Worm (Caenorhabditis elegans): ENCODE data around the gene srd-20.

The srd-20 gene

DNA sequence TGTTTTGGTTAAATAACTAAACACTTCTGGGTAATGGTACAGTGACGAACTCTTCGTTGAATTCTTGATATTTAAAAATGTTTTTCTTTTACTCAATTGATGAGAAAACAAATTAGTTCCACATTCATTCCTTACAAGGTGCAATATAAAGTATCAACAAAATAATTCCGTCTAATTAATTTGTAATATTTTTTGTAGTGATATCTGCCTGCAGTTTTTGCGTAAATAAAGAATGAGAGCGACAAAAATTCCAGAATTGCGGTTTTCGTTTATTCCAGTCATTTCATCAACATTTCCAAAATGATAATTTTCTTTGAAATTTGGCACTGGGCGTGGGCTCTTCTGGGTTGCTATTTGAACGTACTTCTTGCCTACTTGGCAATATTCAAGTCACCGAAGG is at the start of gene srd-20:
TSS of gene srd-20 (plus strand) at position 301 of the 400 bp plus-strand sequence.
- TF ChIP-seq aly-1 (tag; optimal IDR thresholded peaks at IDR 0.05) (no peak), tbx-11 (GFP tag; IDR thresholded peaks at IDR 0.05) (no peak), F13C5.2 (tag; optimal IDR thresholded peaks at IDR 0.05) (no peak), ceh-36 (tag; optimal IDR thresholded peaks at IDR 0.05) (no peak), hmbx-1 (tag; optimal IDR thresholded peaks at IDR 0.05) (no peak), sea-1 (GFP tag; conservative IDR thresholded peaks at IDR 0.05) (no peak), flt-1 (GFP tag; IDR thresholded peaks at IDR 0.05) (no peak), hnd-1 (tag; optimal IDR thresholded peaks at IDR 0.05) (no peak), scrt-1 (GFP tag; IDR thresholded peaks at IDR 0.05) (no peak), ceh-13 (GFP tag; optimal IDR thresholded peaks at IDR 0.05) (no peak), hmg-4 (GFP tag; optimal IDR thresholded peaks at IDR 0.05) (no peak)

DNA sequence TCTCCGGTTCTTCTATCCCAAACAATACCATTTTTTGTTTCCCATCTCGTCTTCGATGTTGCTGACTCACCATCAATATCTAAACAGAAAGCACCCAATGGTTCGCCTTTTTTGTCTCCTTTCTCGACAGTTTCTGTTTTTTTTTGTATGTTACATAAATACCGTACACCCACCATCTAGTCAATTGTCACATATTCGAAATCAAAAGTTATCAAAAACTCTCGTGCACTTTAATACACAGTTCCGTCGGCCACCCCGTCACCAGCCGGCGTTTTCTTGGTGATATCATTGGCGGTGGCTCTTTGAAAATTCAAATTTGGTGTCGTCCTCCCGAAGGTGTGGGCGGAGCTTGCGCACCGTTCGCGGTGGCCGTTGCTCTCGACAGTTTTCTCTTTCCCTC is 47.5 kb upstream of the srd-20 start:
- TF ChIP-seq ets-7 (tag; optimal IDR thresholded peaks at IDR 0.05) (no peak), scrt-1 (GFP tag; IDR thresholded peaks at IDR 0.05) (no peak), tra-4 (tag; optimal IDR thresholded peaks at IDR 0.05) (no peak), ceh-36 (tag; optimal IDR thresholded peaks at IDR 0.05) (no peak), pes-1 (GFP tag; IDR thresholded peaks at IDR 0.05) (no peak), F13C5.2 (tag; optimal IDR thresholded peaks at IDR 0.05) (no peak), aly-1 (tag; optimal IDR thresholded peaks at IDR 0.05) (no peak), tbx-11 (GFP tag; IDR thresholded peaks at IDR 0.05) (no peak), hmg-4 (GFP tag; optimal IDR thresholded peaks at IDR 0.05) (no peak), ceh-13 (GFP tag; optimal IDR thresholded peaks at IDR 0.05) (no peak), hmbx-1 (tag; optimal IDR thresholded peaks at IDR 0.05) (no peak), B0310.2 (tag; optimal IDR thresholded peaks at IDR 0.05) (no peak), flt-1 (GFP tag; IDR thresholded peaks at IDR 0.05) (no peak), tbx-37 (GFP tag; conservative IDR thresholded peaks at IDR 0.05) (no peak), hnd-1 (tag; optimal IDR thresholded peaks at IDR 0.05) (no peak), sea-1 (GFP tag; conservative IDR thresholded peaks at IDR 0.05) (no peak)

DNA sequence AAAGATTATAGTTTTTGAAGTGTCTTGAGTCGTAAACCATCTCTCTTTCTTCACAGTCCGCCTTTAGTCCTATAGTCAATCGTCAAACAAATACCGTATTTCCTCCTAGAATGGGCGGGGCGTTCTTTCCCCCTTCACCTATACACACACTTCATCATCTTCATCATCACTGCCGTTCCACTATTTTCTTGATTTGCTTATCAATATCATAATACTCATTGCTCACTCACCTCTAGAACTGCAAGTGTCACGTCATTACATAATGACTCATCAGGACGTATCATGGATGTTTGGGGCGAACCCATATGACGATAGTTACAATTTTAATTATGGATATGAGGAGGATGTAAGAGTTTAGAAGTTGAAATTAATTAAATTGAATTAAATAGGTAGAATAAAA is 44.7 kb upstream of the srd-20 start:
- TF ChIP-seq tbx-11 (GFP tag; IDR thresholded peaks at IDR 0.05) (no peak), ama-1 (optimal IDR thresholded peaks at IDR 0.05) (no peak), ceh-36 (tag; optimal IDR thresholded peaks at IDR 0.05) (no peak), hmbx-1 (tag; optimal IDR thresholded peaks at IDR 0.05) (no peak), hnd-1 (tag; optimal IDR thresholded peaks at IDR 0.05) (no peak), ceh-13 (GFP tag; optimal IDR thresholded peaks at IDR 0.05) (no peak), B0310.2 (tag; optimal IDR thresholded peaks at IDR 0.05) (no peak), hmg-4 (GFP tag; optimal IDR thresholded peaks at IDR 0.05) (no peak), flt-1 (GFP tag; IDR thresholded peaks at IDR 0.05) (no peak), F13C5.2 (tag; optimal IDR thresholded peaks at IDR 0.05) (no peak), ets-7 (tag; optimal IDR thresholded peaks at IDR 0.05) (no peak), scrt-1 (GFP tag; IDR thresholded peaks at IDR 0.05) (no peak), sea-1 (GFP tag; conservative IDR thresholded peaks at IDR 0.05) (no peak)

DNA sequence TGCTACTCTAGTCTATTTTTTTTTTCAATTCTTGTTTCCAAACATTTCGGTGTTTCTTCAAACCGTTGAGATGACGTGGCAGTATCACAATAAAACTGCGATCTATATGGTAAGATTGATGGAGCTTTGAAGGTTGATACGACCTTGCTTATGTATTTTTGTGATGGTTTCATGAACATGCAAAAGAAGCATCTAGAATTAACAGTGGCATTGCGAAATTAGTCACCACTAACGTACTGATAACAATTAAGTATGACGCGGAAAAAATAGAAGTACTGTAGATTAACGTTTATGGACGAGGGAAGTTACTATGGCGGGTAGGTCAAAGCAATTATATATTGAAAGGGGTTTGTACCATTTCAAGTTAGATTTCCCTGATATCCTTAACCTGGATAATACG is 43.0 kb upstream of the srd-20 start:
- TF ChIP-seq ama-1 (optimal IDR thresholded peaks at IDR 0.05) (no peak), flt-1 (GFP tag; IDR thresholded peaks at IDR 0.05) (no peak), hnd-1 (tag; optimal IDR thresholded peaks at IDR 0.05) (no peak), ceh-36 (tag; optimal IDR thresholded peaks at IDR 0.05) (no peak), scrt-1 (GFP tag; IDR thresholded peaks at IDR 0.05) (no peak), F13C5.2 (tag; optimal IDR thresholded peaks at IDR 0.05) (no peak), sea-1 (GFP tag; conservative IDR thresholded peaks at IDR 0.05) (no peak), ets-7 (tag; optimal IDR thresholded peaks at IDR 0.05) (no peak), pes-1 (GFP tag; IDR thresholded peaks at IDR 0.05) (no peak), tra-4 (tag; optimal IDR thresholded peaks at IDR 0.05) (no peak), tbx-37 (GFP tag; conservative IDR thresholded peaks at IDR 0.05) (no peak), aly-1 (tag; optimal IDR thresholded peaks at IDR 0.05) (no peak), B0310.2 (tag; optimal IDR thresholded peaks at IDR 0.05) (no peak), ceh-13 (GFP tag; optimal IDR thresholded peaks at IDR 0.05) (no peak), hmbx-1 (tag; optimal IDR thresholded peaks at IDR 0.05) (no peak), tbx-11 (GFP tag; IDR thresholded peaks at IDR 0.05) (no peak), hmg-4 (GFP tag; optimal IDR thresholded peaks at IDR 0.05) (no peak)

DNA sequence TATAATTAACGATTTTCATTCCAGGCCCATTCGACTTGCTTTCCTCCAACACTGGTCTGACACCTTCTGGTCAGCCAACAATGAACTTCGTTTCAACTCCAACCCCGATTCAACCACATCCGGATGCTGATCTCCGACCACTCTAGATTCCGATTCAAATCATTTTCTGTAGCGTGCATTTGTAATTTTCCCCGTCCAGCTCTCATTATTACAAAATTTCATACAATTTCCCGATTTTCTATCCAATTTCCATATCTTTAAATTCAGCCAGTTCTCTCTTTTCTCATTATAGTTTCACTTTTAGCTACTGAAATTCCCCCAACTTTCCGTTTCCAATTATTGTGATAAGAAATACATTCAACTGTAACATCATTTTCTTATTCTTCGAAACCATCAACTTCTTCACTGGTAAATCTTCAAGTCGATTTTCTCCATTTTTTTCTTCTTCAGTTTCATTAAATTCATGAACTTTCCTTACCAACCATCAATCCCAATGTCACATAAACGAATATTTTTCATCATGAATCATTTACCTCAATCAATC is 39.8 kb upstream of the srd-20 start:
- TF ChIP-seq tbx-37 (GFP tag; conservative IDR thresholded peaks at IDR 0.05) (no peak), F13C5.2 (tag; optimal IDR thresholded peaks at IDR 0.05) (no peak), B0310.2 (tag; optimal IDR thresholded peaks at IDR 0.05) (no peak), pes-1 (GFP tag; IDR thresholded peaks at IDR 0.05) (no peak), scrt-1 (GFP tag; IDR thresholded peaks at IDR 0.05) (no peak), ama-1 (optimal IDR thresholded peaks at IDR 0.05) (no peak), hmg-4 (GFP tag; optimal IDR thresholded peaks at IDR 0.05) (no peak), tbx-11 (GFP tag; IDR thresholded peaks at IDR 0.05) (no peak), aly-1 (tag; optimal IDR thresholded peaks at IDR 0.05) (no peak), ceh-13 (GFP tag; optimal IDR thresholded peaks at IDR 0.05) (no peak), tra-4 (tag; optimal IDR thresholded peaks at IDR 0.05) (no peak), hmbx-1 (tag; optimal IDR thresholded peaks at IDR 0.05) (no peak), ets-7 (tag; optimal IDR thresholded peaks at IDR 0.05) (no peak)

DNA sequence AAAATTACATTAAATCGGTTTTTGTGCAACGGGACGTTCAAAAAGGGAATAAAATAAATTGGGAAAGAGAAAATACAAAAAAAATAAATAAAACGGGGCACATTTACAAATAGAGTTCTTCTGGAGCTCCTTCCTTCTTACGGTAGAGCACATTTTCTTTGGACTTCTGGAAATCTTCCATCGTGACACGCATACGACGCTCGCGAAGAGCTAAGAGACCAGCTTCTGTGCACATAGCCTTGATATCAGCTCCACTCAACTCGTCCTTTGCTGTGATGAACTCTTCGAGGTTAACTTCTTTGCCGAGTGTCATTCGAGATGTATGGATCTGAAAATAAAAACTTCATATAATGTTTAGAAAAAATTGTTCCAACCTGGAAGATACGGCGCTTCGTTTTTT is 39.3 kb upstream of the srd-20 start:
- no peak for TF ChIP-seq pes-1 (GFP tag; IDR thresholded peaks at IDR 0.05)
- TF ChIP-seq ceh-36 (tag; optimal IDR thresholded peaks at IDR 0.05): no peak
- no peak for TF ChIP-seq hnd-1 (tag; optimal IDR thresholded peaks at IDR 0.05)
- TF ChIP-seq hmbx-1 (tag; optimal IDR thresholded peaks at IDR 0.05): no peak
- no peak for TF ChIP-seq ceh-13 (GFP tag; optimal IDR thresholded peaks at IDR 0.05)
- no peak for TF ChIP-seq sea-1 (GFP tag; conservative IDR thresholded peaks at IDR 0.05)
- no peak for TF ChIP-seq scrt-1 (GFP tag; IDR thresholded peaks at IDR 0.05)
- TF ChIP-seq ets-7 (tag; optimal IDR thresholded peaks at IDR 0.05): no peak
- no peak for TF ChIP-seq tbx-11 (GFP tag; IDR thresholded peaks at IDR 0.05)

DNA sequence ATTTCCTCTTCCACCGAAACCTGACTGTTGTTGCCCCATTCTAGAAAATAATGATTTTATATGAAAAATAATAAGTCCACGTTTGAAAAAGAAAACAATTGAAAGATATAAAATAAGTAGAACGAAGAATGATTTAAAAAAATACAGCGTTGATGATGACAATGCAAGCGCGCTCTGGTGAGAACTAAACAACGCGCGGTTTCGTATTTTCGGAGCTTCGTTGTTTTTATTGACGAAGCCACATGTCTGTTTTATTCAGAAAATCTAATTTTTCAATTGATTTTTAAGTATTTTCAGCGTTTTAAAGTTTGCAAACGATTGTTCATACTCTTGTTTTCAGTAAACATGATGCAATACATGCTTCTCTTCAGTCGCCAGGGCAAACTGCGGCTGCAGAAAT is 37.8 kb upstream of the srd-20 start, which contains the start of the genes rpt-2 and aps-1:
TSS of gene rpt-2 (minus strand) at position 40 of the 400 bp plus-strand sequence.
TSS of gene aps-1 (plus strand) at position 341 of the 400 bp plus-strand sequence.
- TF ChIP-seq aly-1 (tag; optimal IDR thresholded peaks at IDR 0.05) (no peak), F13C5.2 (tag; optimal IDR thresholded peaks at IDR 0.05) (peak; percentile 48)

All from whole organism, early embryonic.